Worm (Caenorhabditis elegans) whole organism, young adult: Measurements from ENCODE around the gene R03E9.2.

ENCODE experiments used
- F49E8.2 ChIP-seq: sonication (generic microtip); optimal IDR thresholded peaks from 3 replicates; lab custom pipeline; 2017; ENCODE audit warnings: missing genetic modification characterization, mild to moderate bottlenecking, missing compliant biosample characterization, antibody characterized with exemption, moderate library complexity; ENCODE audit not compliant: insufficient read depth
- attf-3 ChIP-seq: fragments of 200-800 bp; sonication (Bioruptor generic); conservative IDR thresholded peaks from 2 replicates; pipeline ENCODE4 v1.3.6; 2022; ENCODE audit warnings: missing genetic modification reagents, missing genetic modification characterization, missing compliant biosample characterization
- hsf-1 ChIP-seq: fragments of 200-800 bp; sonication (Bioruptor generic); IDR thresholded peaks from 2 replicates; pipeline ENCODE4 v1.3.6; 2022; ENCODE audit warnings: missing genetic modification reagents, missing genetic modification characterization, missing compliant biosample characterization
- tbx-9 ChIP-seq: sonication (generic microtip); optimal IDR thresholded peaks from 2 replicates; lab custom pipeline; 2016; ENCODE audit warnings: borderline replicate concordance, missing genetic modification characterization, inconsistent platforms, missing compliant biosample characterization

DNA sequence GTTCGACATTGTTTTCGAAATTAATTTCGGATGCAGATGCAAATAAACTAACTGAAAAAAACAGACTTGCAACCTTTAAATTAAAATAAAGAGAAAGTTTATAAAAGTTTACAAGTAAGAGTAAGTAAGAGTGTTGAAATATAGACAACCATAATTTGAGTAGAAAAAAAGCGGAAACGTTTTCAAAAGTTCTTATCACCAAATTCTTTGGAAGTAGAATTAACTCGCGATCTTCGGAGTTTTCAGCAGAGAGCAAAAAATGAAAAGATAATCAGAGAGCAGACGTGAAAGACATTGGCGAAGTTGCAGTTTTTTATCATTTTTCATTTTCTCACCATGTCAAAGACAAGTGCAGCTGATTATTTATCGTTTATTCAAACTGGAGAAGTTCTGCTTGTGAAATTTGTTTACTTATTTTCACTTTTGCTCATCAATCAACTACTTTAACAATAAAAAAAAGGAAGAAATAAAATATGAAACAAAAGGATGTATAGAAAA, 28.6 kb upstream of the R03E9.2 start, which contains the start of gene abts-4:
- TF ChIP-seq hsf-1 (GFP tag; lab: Robert Waterston, UW) (no peak), F49E8.2 (tag; lab: Kevin White, UChicago) (no peak), tbx-9 (tag; lab: Kevin White, UChicago) (no peak), attf-3 (GFP tag; lab: Robert Waterston, UW) (no peak)
